Worm (Caenorhabditis elegans) whole organism, midembryonic: ENCODE measurements around the gene his-41.

Experiments used
- T22C8.4 ChIP-seq: fragments of 200-800 bp; sonication (Bioruptor generic); IDR thresholded peaks from 2 replicates; pipeline ENCODE4 v1.3.6; 2022; ENCODE audit warnings: missing genetic modification characterization, missing compliant biosample characterization
- cog-1 ChIP-seq: sonication (generic microtip); optimal IDR thresholded peaks from 2 replicates; lab custom pipeline; 2016; ENCODE audit warnings: missing genetic modification characterization, missing compliant biosample characterization
- ref-1 ChIP-seq: fragments of 200-800 bp; sonication (Bioruptor generic); conservative IDR thresholded peaks from 2 replicates; pipeline ENCODE4 v1.3.6; 2022; ENCODE audit warnings: missing genetic modification reagents, missing genetic modification characterization, missing compliant biosample characterization
- tab-1 ChIP-seq: fragments of 200-800 bp; sonication (Bioruptor generic); IDR thresholded peaks from 2 replicates; pipeline ENCODE4 v1.3.6; 2022; ENCODE audit warnings: missing genetic modification characterization, missing compliant biosample characterization
- ztf-23 ChIP-seq: fragments of 200-800 bp; sonication (Bioruptor generic); IDR thresholded peaks from 2 replicates; pipeline ENCODE4 v1.3.6; 2022; ENCODE audit warnings: missing genetic modification reagents, missing genetic modification characterization, missing compliant biosample characterization

DNA sequence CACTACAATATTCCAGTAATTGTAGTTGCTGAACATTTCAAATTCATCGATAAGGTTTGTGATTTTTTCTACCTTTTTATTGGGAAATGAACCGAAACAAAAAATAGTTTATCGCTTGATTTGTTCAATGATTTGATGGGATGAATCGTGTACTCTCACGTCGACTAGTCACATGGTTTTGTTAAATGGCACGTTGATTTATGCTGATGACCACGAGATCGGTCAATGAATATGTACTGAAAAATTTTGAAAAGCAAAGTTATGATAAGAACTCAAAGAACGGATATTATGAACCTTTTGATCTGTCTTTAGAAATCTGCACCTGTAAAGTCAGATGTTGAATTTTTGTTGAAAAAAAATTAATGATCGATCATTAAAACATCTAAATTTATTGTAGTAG is 29.1 kb upstream of the his-41 start:
- TF ChIP-seq ref-1 (GFP tag; lab: Robert Waterston, UW) (no peak), tab-1 (GFP tag; lab: Robert Waterston, UW) (no peak), T22C8.4 (GFP tag; lab: Robert Waterston, UW) (no peak), cog-1 (tag; lab: Kevin White, UChicago) (no peak), ztf-23 (GFP tag; lab: Robert Waterston, UW) (no peak)
